Worm (Caenorhabditis elegans) whole organism, L3 larva: ENCODE results near the gene zyg-12.

ENCODE experiments used
- R02D3.7 ChIP-seq: fragments of 150-350 bp; optimal IDR thresholded peaks from 2 replicates; lab custom pipeline; 2014; ENCODE audit warnings: missing biosample characterization, missing genetic modification characterization
- ZK546.5 ChIP-seq: sonication (generic microtip); optimal IDR thresholded peaks from 2 replicates; lab custom pipeline; 2017; ENCODE audit warnings: missing biosample characterization, missing genetic modification characterization
- aly-2 ChIP-seq: fragments of 150-350 bp; optimal IDR thresholded peaks from 2 replicates; lab custom pipeline; 2014; ENCODE audit warnings: missing biosample characterization, missing genetic modification characterization
- ama-1 ChIP-seq: fragments of 150-350 bp; optimal IDR thresholded peaks from 2 replicates; lab custom pipeline; 2018
- ceh-16 ChIP-seq: sonication (generic microtip); optimal IDR thresholded peaks from 2 replicates; lab custom pipeline; 2017; ENCODE audit warnings: missing biosample characterization, missing genetic modification characterization
- ceh-28 ChIP-seq: fragments of 150-350 bp; optimal IDR thresholded peaks from 2 replicates; lab custom pipeline; 2014; ENCODE audit warnings: missing biosample characterization, missing genetic modification reagents, missing genetic modification characterization
- ceh-9 ChIP-seq: sonication (generic microtip); optimal IDR thresholded peaks from 2 replicates; lab custom pipeline; 2018; ENCODE audit warnings: missing biosample characterization, missing genetic modification characterization
- daf-12 ChIP-seq: fragments of 150-350 bp; optimal IDR thresholded peaks from 2 replicates; lab custom pipeline; 2014; ENCODE audit warnings: missing biosample characterization, missing genetic modification reagents, missing genetic modification characterization
- egl-27 ChIP-seq: sonication (generic microtip); optimal IDR thresholded peaks from 4 replicates; lab custom pipeline; 2017; ENCODE audit warnings: missing biosample characterization, missing genetic modification reagents, missing genetic modification characterization
- egl-5 ChIP-seq: fragments of 150-350 bp; optimal IDR thresholded peaks from 2 replicates; lab custom pipeline; 2017; ENCODE audit warnings: missing biosample characterization, missing genetic modification reagents, missing genetic modification characterization, inconsistent platforms
- elt-1 ChIP-seq: fragments of 150-350 bp; optimal IDR thresholded peaks from 2 replicates; lab custom pipeline; 2014; ENCODE audit warnings: missing biosample characterization, missing genetic modification characterization
- elt-2 ChIP-seq: sonication (generic microtip); optimal IDR thresholded peaks from 2 replicates; lab custom pipeline; 2016; ENCODE audit warnings: missing genetic modification reagents, mild to moderate bottlenecking, missing genetic modification characterization, missing compliant biosample characterization
- elt-3 ChIP-seq, 3 experiments: fragments of 150-350 bp in 1 of 3; sonication (generic microtip) in 2 of 3; optimal IDR thresholded peaks; 2 replicates in 2 of 3; 4 replicates in 1 of 3; lab custom pipeline; 2014 to 2017; ENCODE audit warnings: missing biosample characterization in 3 of 3, missing genetic modification characterization in 3 of 3
- eor-1 ChIP-seq, 2 experiments: fragments of 150-350 bp; optimal IDR thresholded peaks; 2 replicates each; lab custom pipeline; 2014 to 2018; ENCODE audit warnings: missing biosample characterization in 2 of 2, missing genetic modification characterization in 2 of 2
- fkh-10 ChIP-seq: sonication (generic microtip); optimal IDR thresholded peaks from 2 replicates; lab custom pipeline; 2017; ENCODE audit warnings: missing biosample characterization, missing genetic modification reagents, missing genetic modification characterization
- fos-1 ChIP-seq: fragments of 150-350 bp; optimal IDR thresholded peaks from 2 replicates; lab custom pipeline; 2014; ENCODE audit warnings: missing biosample characterization, missing genetic modification characterization
- hmg-11 ChIP-seq: sonication (generic microtip); optimal IDR thresholded peaks from 2 replicates; lab custom pipeline; 2016; ENCODE audit warnings: missing genetic modification characterization, missing compliant biosample characterization
- lin-15B ChIP-seq: fragments of 150-350 bp; optimal IDR thresholded peaks from 2 replicates; lab custom pipeline; 2014; ENCODE audit warnings: missing biosample characterization, missing genetic modification characterization
- lin-39 ChIP-seq: fragments of 150-350 bp; optimal IDR thresholded peaks from 2 replicates; lab custom pipeline; 2018; ENCODE audit warnings: missing biosample characterization, missing genetic modification reagents, missing genetic modification characterization
- mml-1 ChIP-seq: fragments of 150-350 bp; sonication (generic microtip); optimal IDR thresholded peaks from 3 replicates; lab custom pipeline; 2014; ENCODE audit warnings: missing biosample characterization, missing genetic modification characterization
- nfya-1 ChIP-seq: sonication (generic microtip); optimal IDR thresholded peaks from 2 replicates; lab custom pipeline; 2017; ENCODE audit warnings: missing genetic modification characterization, mild to moderate bottlenecking, missing compliant biosample characterization, antibody characterized with exemption, moderate library complexity; ENCODE audit not compliant: insufficient read depth
- nhr-11 ChIP-seq: fragments of 150-350 bp; optimal IDR thresholded peaks from 2 replicates; lab custom pipeline; 2014; ENCODE audit warnings: missing biosample characterization, missing genetic modification characterization
- nhr-23 ChIP-seq: fragments of 150-350 bp; optimal IDR thresholded peaks from 2 replicates; lab custom pipeline; 2014; ENCODE audit warnings: missing biosample characterization, missing genetic modification reagents, missing genetic modification characterization
- nhr-237 ChIP-seq: fragments of 150-350 bp; optimal IDR thresholded peaks from 2 replicates; lab custom pipeline; 2014; ENCODE audit warnings: missing biosample characterization, missing genetic modification characterization
- nhr-25 ChIP-seq: sonication (generic microtip); optimal IDR thresholded peaks from 2 replicates; lab custom pipeline; 2017; ENCODE audit warnings: missing biosample characterization, missing genetic modification characterization
- nhr-28 ChIP-seq: fragments of 150-350 bp; optimal IDR thresholded peaks from 2 replicates; lab custom pipeline; 2014; ENCODE audit warnings: missing biosample characterization, missing genetic modification characterization
- nhr-43 ChIP-seq: sonication (generic microtip); optimal IDR thresholded peaks from 2 replicates; lab custom pipeline; 2016; ENCODE audit warnings: mild to moderate bottlenecking, missing genetic modification characterization, missing compliant biosample characterization; ENCODE audit not compliant: poor library complexity, severe bottlenecking
- nhr-67 ChIP-seq: fragments of 150-350 bp; optimal IDR thresholded peaks from 2 replicates; lab custom pipeline; 2014; ENCODE audit warnings: missing biosample characterization, missing genetic modification characterization
- nhr-76 ChIP-seq: fragments of 150-350 bp; sonication (generic microtip); optimal IDR thresholded peaks from 5 replicates; lab custom pipeline; 2014; ENCODE audit warnings: missing biosample characterization, missing genetic modification characterization
- pha-4 ChIP-seq: fragments of 150-350 bp; optimal IDR thresholded peaks from 2 replicates; lab custom pipeline; 2014; ENCODE audit warnings: missing biosample characterization, missing genetic modification reagents, missing genetic modification characterization
- pqm-1 ChIP-seq: fragments of 150-350 bp; optimal IDR thresholded peaks from 2 replicates; lab custom pipeline; 2017; ENCODE audit warnings: missing biosample characterization, missing genetic modification characterization, inconsistent platforms
- sea-2 ChIP-seq: fragments of 150-350 bp; sonication (generic microtip); optimal IDR thresholded peaks from 4 replicates; lab custom pipeline; 2014; ENCODE audit warnings: missing biosample characterization, missing genetic modification reagents, missing genetic modification characterization
- skn-1 ChIP-seq: fragments of 150-350 bp; optimal IDR thresholded peaks from 2 replicates; lab custom pipeline; 2014; ENCODE audit warnings: missing biosample characterization, missing genetic modification characterization
- tbx-2 ChIP-seq: sonication (generic microtip); optimal IDR thresholded peaks from 2 replicates; lab custom pipeline; 2016; ENCODE audit warnings: mild to moderate bottlenecking, missing genetic modification characterization, missing compliant biosample characterization
- unc-39 ChIP-seq: sonication (generic microtip); optimal IDR thresholded peaks from 4 replicates; lab custom pipeline; 2017; ENCODE audit warnings: missing biosample characterization, missing genetic modification characterization
- unc-62 ChIP-seq: fragments of 150-350 bp; sonication (generic microtip); optimal IDR thresholded peaks from 4 replicates; lab custom pipeline; 2014; ENCODE audit warnings: missing biosample characterization, missing genetic modification reagents, missing genetic modification characterization
- zag-1 ChIP-seq: fragments of 150-350 bp; optimal IDR thresholded peaks from 2 replicates; lab custom pipeline; 2014; ENCODE audit warnings: missing biosample characterization, missing genetic modification characterization
- ztf-11 ChIP-seq: fragments of 150-350 bp; optimal IDR thresholded peaks from 2 replicates; lab custom pipeline; 2014; ENCODE audit warnings: missing biosample characterization, missing genetic modification characterization
- ztf-4 ChIP-seq: fragments of 150-350 bp; optimal IDR thresholded peaks from 2 replicates; lab custom pipeline; 2014; ENCODE audit warnings: missing biosample characterization, missing genetic modification characterization

Gene zyg-12

DNA sequence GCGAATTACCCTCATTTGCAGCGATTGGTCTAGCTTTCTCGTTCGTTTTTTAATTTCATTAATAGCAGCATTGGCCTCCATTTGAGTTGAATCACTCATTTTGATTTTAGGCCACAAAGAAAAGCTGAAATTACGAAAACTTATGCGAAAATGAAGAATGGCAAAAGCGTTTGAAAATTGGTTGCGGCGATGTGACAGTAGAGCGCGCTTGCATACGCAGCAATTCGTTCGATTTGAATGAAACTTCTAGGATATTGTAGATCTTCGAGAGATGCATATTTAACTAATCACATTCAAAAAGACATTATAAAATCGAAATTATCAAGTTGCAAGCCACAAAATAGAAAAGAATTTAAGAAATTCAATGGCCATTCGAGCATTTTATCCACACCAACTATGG, 10.0 kb downstream of the zyg-12 start, which contains the start of gene ulp-2:
ulp-2 (minus strand) TSS at position 158 of the 400 bp plus-strand sequence.
- TF ChIP-seq sea-2 (GFP tag; lab: Kevin White, UChicago): no peak
- peak; percentile 15 for TF ChIP-seq nfya-1 (tag; lab: Kevin White, UChicago)
- peak; percentile 28 for TF ChIP-seq nhr-25 (tag; lab: Kevin White, UChicago)
- no peak for TF ChIP-seq tbx-2
- TF ChIP-seq ceh-9 (tag; lab: Kevin White, UChicago): no peak
- no peak for TF ChIP-seq egl-5
- no peak for TF ChIP-seq nhr-43 (tag; lab: Kevin White, UChicago)
- TF ChIP-seq ama-1 (lab: Kevin White, UChicago): no peak
- TF ChIP-seq ZK546.5 (tag; lab: Kevin White, UChicago): no peak
- TF ChIP-seq aly-2 (tag; lab: Kevin White, UChicago): no peak
- TF ChIP-seq nhr-67: no peak
- peak; percentile 38 for TF ChIP-seq lin-39 (tag; lab: Kevin White, UChicago)
- peak; percentile 34 for TF ChIP-seq skn-1 (tag; lab: Kevin White, UChicago)
- no peak for TF ChIP-seq ztf-11 (tag; lab: Kevin White, UChicago)
- TF ChIP-seq hmg-11 (tag; lab: Kevin White, UChicago): peak; percentile 12
- TF ChIP-seq elt-2 (tag; lab: Kevin White, UChicago): peak; percentile 15
- TF ChIP-seq lin-15B (tag; lab: Kevin White, UChicago): peak; percentile 49
- no peak for TF ChIP-seq elt-3 (tag; optimal IDR thresholded peaks at IDR 0.05; lab: Kevin White, UChicago)
- peak; percentile 42 for TF ChIP-seq pha-4
- TF ChIP-seq R02D3.7 (tag; lab: Kevin White, UChicago): no peak
- TF ChIP-seq nhr-237 (tag; lab: Kevin White, UChicago): no peak
- TF ChIP-seq nhr-28 (tag; lab: Kevin White, UChicago): no peak
- TF ChIP-seq daf-12 (tag; lab: Kevin White, UChicago): no peak
- no peak for TF ChIP-seq unc-39 (tag; lab: Kevin White, UChicago)
- no peak for TF ChIP-seq egl-27 (tag; lab: Kevin White, UChicago)
- TF ChIP-seq mml-1: no peak
- no peak for TF ChIP-seq unc-62 (GFP tag; lab: Kevin White, UChicago)

ce11 chrII:4960690-4961089, 11.0 kb downstream of the zyg-12 start:
- TF ChIP-seq ama-1 (lab: Kevin White, UChicago) (no peak), nhr-23 (tag; lab: Kevin White, UChicago) (peak; percentile 35), ztf-4 (tag; lab: Kevin White, UChicago) (no peak), elt-2 (tag; lab: Kevin White, UChicago) (peak; percentile 95), mml-1 (no peak), pqm-1 (tag; lab: Kevin White, UChicago) (peak; percentile 60), nhr-76 (tag; lab: Kevin White, UChicago) (peak; percentile 65), ztf-11 (tag; lab: Kevin White, UChicago) (no peak), ceh-16 (tag; lab: Kevin White, UChicago) (no peak), lin-39 (tag; lab: Kevin White, UChicago) (no peak), fos-1 (no peak), elt-1 (no peak)

DNA sequence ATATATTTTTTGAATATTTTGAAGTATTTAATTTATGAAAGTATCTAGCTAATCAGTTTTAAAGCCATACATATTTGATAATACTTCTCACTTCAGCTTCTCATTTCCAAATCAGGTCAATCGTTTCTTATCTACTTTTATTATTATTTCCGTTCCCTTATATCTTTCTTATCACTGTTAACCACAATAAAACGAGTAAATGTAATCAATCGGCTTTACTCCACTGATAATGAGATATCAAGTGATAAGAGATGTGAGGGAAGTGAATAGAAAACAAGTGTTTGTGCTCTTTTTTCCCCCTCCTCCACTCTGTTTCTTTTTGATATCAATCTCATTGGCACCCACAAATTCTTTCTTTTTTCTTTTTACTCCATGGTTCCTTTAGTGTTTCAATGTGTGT, 16.9 kb downstream of the zyg-12 start:
- peak; percentile 48 for TF ChIP-seq pqm-1 (tag; lab: Kevin White, UChicago)
- no peak for TF ChIP-seq eor-1 (tag; optimal IDR thresholded peaks at IDR 0.05; lab: Kevin White, UChicago)
- TF ChIP-seq R02D3.7 (tag; lab: Kevin White, UChicago): no peak
- TF ChIP-seq elt-3 (tag; optimal IDR thresholded peaks at IDR 0.05; lab: Kevin White, UChicago): no peak
- TF ChIP-seq lin-39 (tag; lab: Kevin White, UChicago): no peak
- TF ChIP-seq zag-1 (tag; lab: Kevin White, UChicago): no peak
- TF ChIP-seq fos-1: no peak
- TF ChIP-seq elt-2 (tag; lab: Kevin White, UChicago): peak; percentile 88
- no peak for TF ChIP-seq nhr-76 (tag; lab: Kevin White, UChicago)
- TF ChIP-seq egl-5: no peak

DNA sequence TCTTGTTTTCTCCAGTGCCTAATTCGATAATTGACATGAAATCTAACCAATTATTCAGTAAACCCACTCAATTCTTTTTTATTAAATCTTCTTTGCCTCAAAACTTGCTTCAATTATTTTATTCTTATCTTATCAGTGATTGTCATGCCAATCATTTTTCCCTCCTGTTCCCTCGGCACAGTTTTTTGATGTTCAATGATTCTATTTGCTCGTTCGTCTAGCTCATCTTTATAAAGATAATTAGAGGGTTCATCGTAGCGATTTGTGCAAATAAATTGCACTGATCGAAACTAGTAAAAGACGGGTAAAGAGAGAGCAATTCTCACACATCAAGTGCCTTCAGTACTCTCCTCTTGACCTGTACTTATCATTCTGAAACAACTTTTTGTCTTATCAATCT, 17.9 kb downstream of the zyg-12 start:
- TF ChIP-seq fos-1 (no peak), egl-27 (tag; lab: Kevin White, UChicago) (no peak), eor-1 (tag; optimal IDR thresholded peaks at IDR 0.05; lab: Kevin White, UChicago) (no peak), pha-4 (peak; percentile 6), ceh-28 (no peak), elt-1 (no peak), nhr-11 (tag; lab: Kevin White, UChicago) (no peak), nhr-67 (no peak), elt-2 (tag; lab: Kevin White, UChicago) (peak; percentile 86), ztf-4 (tag; lab: Kevin White, UChicago) (no peak), fkh-10 (GFP tag; lab: Kevin White, UChicago) (no peak), ama-1 (lab: Kevin White, UChicago) (no peak), nhr-25 (tag; lab: Kevin White, UChicago) (no peak)
